Worm (Caenorhabditis elegans) whole organism, mixed stage, embryonic: ENCODE results near the gene C16C8.7.

Experiments
- ces-1 ChIP-seq: fragments of 150-350 bp; optimal IDR thresholded peaks from 2 replicates; lab custom pipeline; 2014; ENCODE audit warnings: missing biosample characterization, missing genetic modification reagents, missing genetic modification characterization
- cnd-1 ChIP-seq: fragments of 200-800 bp; sonication (Bioruptor generic); optimal IDR thresholded peaks from 2 replicates; lab custom pipeline; 2018; ENCODE audit warnings: mild to moderate bottlenecking, missing genetic modification characterization, missing compliant biosample characterization
- elt-3 ChIP-seq: fragments of 150-350 bp; optimal IDR thresholded peaks from 2 replicates; lab custom pipeline; 2014; ENCODE audit warnings: missing biosample characterization, missing genetic modification characterization
- mls-2 ChIP-seq: sonication (generic microtip); optimal IDR thresholded peaks from 2 replicates; lab custom pipeline; 2016; ENCODE audit warnings: mild to moderate bottlenecking, missing genetic modification characterization, moderate library complexity, missing compliant biosample characterization
- nhr-76 ChIP-seq: sonication (generic microtip); optimal IDR thresholded peaks from 2 replicates; lab custom pipeline; 2017; ENCODE audit warnings: missing biosample characterization, missing genetic modification characterization
- ztf-11 ChIP-seq: fragments of 150-350 bp; optimal IDR thresholded peaks from 2 replicates; lab custom pipeline; 2014; ENCODE audit warnings: missing biosample characterization, missing genetic modification characterization

ce11 chrII:3441377-3441776, 18.6 kb downstream of the C16C8.7 start, which contains the start of gene C16C8.27:
- TF ChIP-seq ces-1, result no peak
- TF ChIP-seq nhr-76 (tag; lab: Kevin White, UChicago), result no peak
- TF ChIP-seq cnd-1, result no peak
- no peak for TF ChIP-seq mls-2 (tag; lab: Kevin White, UChicago)
- TF ChIP-seq elt-3, result no peak
- TF ChIP-seq ztf-11 (tag; lab: Kevin White, UChicago), result no peak
